Fruit fly (Drosophila melanogaster) whole organism, prepupa: Measurements from ENCODE around the gene Gr85a.

Experiments used
- Blimp-1 ChIP-seq: fragments of 200-800 bp; sonication (Bioruptor generic); optimal IDR thresholded peaks from 3 replicates; lab custom pipeline; 2017; ENCODE audit warnings: missing biosample characterization, missing genetic modification characterization, mild to moderate bottlenecking, moderate library complexity, missing genetic modification reagents
- CG15336 ChIP-seq: fragments of 200-800 bp; sonication (Bioruptor generic); IDR thresholded peaks from 2 replicates; pipeline ENCODE4 v1.3.6; 2022; ENCODE audit warnings: missing biosample characterization, missing genetic modification characterization

DNA sequence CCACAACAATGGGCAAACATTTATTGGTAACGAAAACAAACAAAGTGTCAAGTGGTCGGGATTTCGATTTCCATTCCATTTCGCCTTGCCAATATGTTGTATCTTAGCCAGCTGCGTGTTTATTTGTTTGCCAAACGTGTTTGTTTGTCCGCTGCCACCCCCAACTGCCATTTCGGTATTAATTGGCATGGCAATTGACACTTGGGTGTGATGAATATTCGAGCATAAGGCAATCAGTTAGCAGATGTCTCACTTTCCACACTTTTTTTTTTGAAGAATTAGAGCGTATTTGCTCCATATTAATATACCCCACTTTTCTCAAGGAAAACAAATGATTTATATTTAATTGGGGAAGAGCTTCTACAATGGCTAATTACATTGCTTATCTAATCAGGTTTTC is 34.9 kb upstream of the Gr85a start:
- no peak for TF ChIP-seq Blimp-1
- no peak for TF ChIP-seq CG15336 (GFP tag; lab: Robert Waterston, UW)
